Worm (Caenorhabditis elegans) whole organism, L4 larva: ENCODE data around the gene F20C5.6.
A peak's percentile ranks its signal among the peaks of the same experiment; 100 is the strongest.

Experiments used
- F10B5.3 ChIP-seq: sonication (generic microtip); optimal IDR thresholded peaks from 2 replicates; lab custom pipeline; 2016; ENCODE audit warnings: mild to moderate bottlenecking, missing genetic modification characterization, missing compliant biosample characterization
- F26F4.8 ChIP-seq: fragments of 200-800 bp; sonication (Bioruptor generic); conservative IDR thresholded peaks from 2 replicates; pipeline ENCODE4 v1.3.6; 2022; ENCODE audit warnings: missing genetic modification characterization, missing compliant biosample characterization
- F37D6.2 ChIP-seq: sonication (generic microtip); optimal IDR thresholded peaks from 2 replicates; lab custom pipeline; 2016; ENCODE audit warnings: mild to moderate bottlenecking, missing genetic modification characterization, missing compliant biosample characterization
- Y48G9A.11 ChIP-seq: fragments of 200-800 bp; sonication (Bioruptor generic); IDR thresholded peaks from 2 replicates; pipeline ENCODE4 v1.3.6; 2022; ENCODE audit warnings: missing genetic modification reagents, missing genetic modification characterization, missing compliant biosample characterization
- Y5F2A.4 ChIP-seq: fragments of 200-800 bp; sonication (Bioruptor generic); optimal IDR thresholded peaks from 2 replicates; lab custom pipeline; 2018; ENCODE audit warnings: mild to moderate bottlenecking, missing genetic modification characterization, missing compliant biosample characterization
- aha-1 ChIP-seq: fragments of 150-350 bp; peaks from one replicate; lab custom pipeline; 2014; ENCODE audit warnings: missing biosample characterization, missing genetic modification characterization
- aly-2 ChIP-seq: sonication (generic microtip); optimal IDR thresholded peaks from 2 replicates; lab custom pipeline; 2018; ENCODE audit warnings: missing biosample characterization, missing genetic modification characterization
- ceh-28 ChIP-seq: fragments of 150-350 bp; optimal IDR thresholded peaks from 2 replicates; lab custom pipeline; 2014; ENCODE audit warnings: missing biosample characterization, missing genetic modification reagents, missing genetic modification characterization
- ceh-82 ChIP-seq: sonication (generic microtip); optimal IDR thresholded peaks from 2 replicates; lab custom pipeline; 2017; ENCODE audit warnings: missing biosample characterization, missing genetic modification characterization
- ces-1 ChIP-seq: fragments of 150-350 bp; sonication (generic microtip); optimal IDR thresholded peaks from 4 replicates; lab custom pipeline; 2014; ENCODE audit warnings: missing biosample characterization, missing genetic modification reagents, missing genetic modification characterization
- ctbp-1 ChIP-seq: fragments of 200-800 bp; sonication (Bioruptor generic); IDR thresholded peaks from 2 replicates; pipeline ENCODE4 v1.3.6; 2022; ENCODE audit warnings: missing genetic modification reagents, missing genetic modification characterization, missing compliant biosample characterization
- daf-12 ChIP-seq: fragments of 150-350 bp; optimal IDR thresholded peaks from 2 replicates; lab custom pipeline; 2014; ENCODE audit warnings: missing biosample characterization, missing genetic modification reagents, missing genetic modification characterization
- daf-16 ChIP-seq, 3 experiments: sonication (generic microtip); optimal IDR thresholded peaks; 2 replicates each; lab custom pipeline; 2016 to 2017; ENCODE audit warnings: missing genetic modification characterization in 3 of 3, missing genetic modification reagents in 3 of 3, mild to moderate bottlenecking in 2 of 3, missing compliant biosample characterization in 2 of 3, missing biosample characterization in 1 of 3, moderate library complexity in 1 of 3
- daf-19 ChIP-seq: fragments of 200-800 bp; sonication (Bioruptor generic); conservative IDR thresholded peaks from 2 replicates; pipeline ENCODE4 v1.3.6; 2022; ENCODE audit warnings: missing genetic modification characterization, missing compliant biosample characterization
- daf-8 ChIP-seq: fragments of 200-800 bp; sonication (Bioruptor generic); IDR thresholded peaks from 2 replicates; pipeline ENCODE4 v1.3.6; 2022; ENCODE audit warnings: missing genetic modification characterization, missing compliant biosample characterization
- dmd-8 ChIP-seq: fragments of 200-800 bp; sonication (Bioruptor generic); IDR thresholded peaks from 2 replicates; pipeline ENCODE4 v1.3.6; 2022; ENCODE audit warnings: missing genetic modification characterization, missing compliant biosample characterization
- dmd-9 ChIP-seq: fragments of 200-800 bp; sonication (Bioruptor generic); IDR thresholded peaks from 2 replicates; pipeline ENCODE4 v1.3.6; 2022; ENCODE audit warnings: missing genetic modification reagents, missing genetic modification characterization, missing compliant biosample characterization
- dpl-1 ChIP-seq: fragments of 150-350 bp; optimal IDR thresholded peaks from 2 replicates; lab custom pipeline; 2014; ENCODE audit warnings: missing biosample characterization, missing genetic modification reagents, missing genetic modification characterization
- dve-1 ChIP-seq: sonication (generic microtip); optimal IDR thresholded peaks from 2 replicates; lab custom pipeline; 2017; ENCODE audit warnings: antibody characterized with exemption, mild to moderate bottlenecking, missing genetic modification characterization, missing compliant biosample characterization; ENCODE audit not compliant: insufficient read depth
- egl-43 ChIP-seq: fragments of 200-800 bp; sonication (Bioruptor generic); IDR thresholded peaks from 2 replicates; pipeline ENCODE4 v1.3.6; 2022; ENCODE audit warnings: missing genetic modification reagents, missing genetic modification characterization, missing compliant biosample characterization
- fos-1 ChIP-seq: fragments of 150-350 bp; optimal IDR thresholded peaks from 2 replicates; lab custom pipeline; 2014; ENCODE audit warnings: missing biosample characterization, missing genetic modification characterization
- gei-8 ChIP-seq: fragments of 200-800 bp; sonication (Bioruptor generic); optimal IDR thresholded peaks from 2 replicates; lab custom pipeline; 2018; ENCODE audit warnings: mild to moderate bottlenecking, missing genetic modification characterization, missing compliant biosample characterization
- hif-1 ChIP-seq, 2 experiments: sonication (generic microtip); optimal IDR thresholded peaks; 2 replicates each; lab custom pipeline; 2016 to 2017; ENCODE audit warnings: missing compliant biosample characterization in 2 of 2, missing genetic modification characterization in 2 of 2, missing genetic modification reagents in 2 of 2, missing genotype in 2 of 2, mild to moderate bottlenecking in 1 of 2
- hlh-11 ChIP-seq: fragments of 200-800 bp; sonication (Bioruptor generic); optimal IDR thresholded peaks from 2 replicates; lab custom pipeline; 2018; ENCODE audit warnings: mild to moderate bottlenecking, missing genetic modification characterization, missing compliant biosample characterization
- hmg-1.1 ChIP-seq: fragments of 200-800 bp; sonication (Bioruptor generic); IDR thresholded peaks from 2 replicates; pipeline ENCODE4 v1.3.6; 2022; ENCODE audit warnings: missing genetic modification reagents, missing genetic modification characterization, missing compliant biosample characterization
- lin-13 ChIP-seq: fragments of 150-350 bp; optimal IDR thresholded peaks from 2 replicates; lab custom pipeline; 2014; ENCODE audit warnings: missing biosample characterization, missing genetic modification reagents, missing genetic modification characterization
- lin-29 ChIP-seq: fragments of 200-800 bp; sonication (Bioruptor generic); IDR thresholded peaks from 2 replicates; pipeline ENCODE4 v1.3.6; 2022; ENCODE audit warnings: missing genetic modification reagents, missing genetic modification characterization, missing compliant biosample characterization
- lin-39 ChIP-seq: fragments of 150-350 bp; optimal IDR thresholded peaks from 2 replicates; lab custom pipeline; 2014; ENCODE audit warnings: missing biosample characterization, missing genetic modification reagents, missing genetic modification characterization
- mdt-29 ChIP-seq: fragments of 200-800 bp; sonication (Bioruptor generic); IDR thresholded peaks from 2 replicates; pipeline ENCODE4 v1.3.6; 2022; ENCODE audit warnings: missing genetic modification reagents, missing genetic modification characterization, missing compliant biosample characterization
- nhr-10 ChIP-seq: fragments of 150-350 bp; optimal IDR thresholded peaks from 2 replicates; lab custom pipeline; 2014; ENCODE audit warnings: missing biosample characterization, missing genetic modification characterization
- nhr-102 ChIP-seq: sonication (generic microtip); optimal IDR thresholded peaks from 2 replicates; lab custom pipeline; 2016; ENCODE audit warnings: mild to moderate bottlenecking, missing genetic modification characterization, moderate library complexity, missing compliant biosample characterization
- nhr-11 ChIP-seq: fragments of 150-350 bp; optimal IDR thresholded peaks from 2 replicates; lab custom pipeline; 2014; ENCODE audit warnings: missing biosample characterization, missing genetic modification characterization
- nhr-111 ChIP-seq: fragments of 200-800 bp; sonication (Bioruptor generic); optimal IDR thresholded peaks from 2 replicates; lab custom pipeline; 2018; ENCODE audit warnings: mild to moderate bottlenecking, missing genetic modification characterization, missing compliant biosample characterization
- nhr-237 ChIP-seq: sonication (generic microtip); optimal IDR thresholded peaks from 2 replicates; lab custom pipeline; 2017; ENCODE audit warnings: missing biosample characterization, missing genetic modification characterization
- nhr-28 ChIP-seq: fragments of 150-350 bp; optimal IDR thresholded peaks from 2 replicates; lab custom pipeline; 2014; ENCODE audit warnings: missing biosample characterization, missing genetic modification characterization
- nhr-41 ChIP-seq: fragments of 200-800 bp; sonication (Bioruptor generic); IDR thresholded peaks from 2 replicates; pipeline ENCODE4 v1.3.6; 2022; ENCODE audit warnings: missing genetic modification reagents, missing genetic modification characterization, missing compliant biosample characterization
- nhr-42 ChIP-seq: fragments of 200-800 bp; sonication (Bioruptor generic); IDR thresholded peaks from 2 replicates; pipeline ENCODE4 v1.3.6; 2022; ENCODE audit warnings: missing genetic modification characterization, missing compliant biosample characterization
- nhr-48 ChIP-seq: sonication (generic microtip); optimal IDR thresholded peaks from 2 replicates; lab custom pipeline; 2016; ENCODE audit warnings: mild to moderate bottlenecking, missing genetic modification characterization, missing compliant biosample characterization
- nhr-76 ChIP-seq: fragments of 150-350 bp; optimal IDR thresholded peaks from 2 replicates; lab custom pipeline; 2014; ENCODE audit warnings: missing biosample characterization, missing genetic modification characterization
- nhr-77 ChIP-seq: fragments of 150-350 bp; optimal IDR thresholded peaks from 2 replicates; lab custom pipeline; 2014; ENCODE audit warnings: missing biosample characterization, missing genetic modification characterization
- pha-4 ChIP-seq, 2 experiments: fragments of 150-350 bp in 1 of 2; fragments of 200-800 bp in 1 of 2; sonication (Bioruptor generic) in 1 of 2; IDR thresholded peaks in 1 of 2; optimal IDR thresholded peaks in 1 of 2; 2 replicates each; pipeline versions ENCODE4 v1.3.6 to Lab custom; 2014 to 2022; ENCODE audit warnings: missing genetic modification characterization in 2 of 2, missing genetic modification reagents in 2 of 2, missing biosample characterization in 1 of 2, missing compliant biosample characterization in 1 of 2
- php-3 ChIP-seq: fragments of 200-800 bp; sonication (Bioruptor generic); IDR thresholded peaks from 2 replicates; pipeline ENCODE4 v1.3.6; 2022; ENCODE audit warnings: missing genetic modification reagents, missing genetic modification characterization, missing compliant biosample characterization
- pqm-1 ChIP-seq: sonication (generic microtip); optimal IDR thresholded peaks from 2 replicates; lab custom pipeline; 2017; ENCODE audit warnings: missing biosample characterization, missing genetic modification characterization
- sdz-12 ChIP-seq: fragments of 200-800 bp; sonication (Bioruptor generic); optimal IDR thresholded peaks from 2 replicates; lab custom pipeline; 2018; ENCODE audit warnings: mild to moderate bottlenecking, missing genetic modification characterization, missing compliant biosample characterization
- skn-1 ChIP-seq: fragments of 150-350 bp; optimal IDR thresholded peaks from 2 replicates; lab custom pipeline; 2014; ENCODE audit warnings: missing biosample characterization, missing genetic modification characterization
- snpc-1.2 ChIP-seq: fragments of 200-800 bp; sonication (Bioruptor generic); IDR thresholded peaks from 2 replicates; pipeline ENCODE4 v1.3.6; 2022; ENCODE audit warnings: missing genetic modification reagents, missing genetic modification characterization, missing compliant biosample characterization
- spr-3 ChIP-seq: fragments of 200-800 bp; sonication (Bioruptor generic); optimal IDR thresholded peaks from 2 replicates; lab custom pipeline; 2018; ENCODE audit warnings: mild to moderate bottlenecking, missing genetic modification characterization, missing compliant biosample characterization
- unc-130 ChIP-seq: sonication (generic microtip); optimal IDR thresholded peaks from 2 replicates; lab custom pipeline; 2016; ENCODE audit warnings: missing genetic modification reagents, missing genetic modification characterization, missing compliant biosample characterization
- unc-39 ChIP-seq: sonication (generic microtip); optimal IDR thresholded peaks from 2 replicates; lab custom pipeline; 2017; ENCODE audit warnings: missing biosample characterization, missing genetic modification characterization
- unc-62 ChIP-seq, 3 experiments: fragments of 150-350 bp in 1 of 3; sonication (generic microtip); optimal IDR thresholded peaks in 2 of 3; peaks in 1 of 3; 1 replicate in 1 of 3; 2 replicates in 2 of 3; lab custom pipeline; 2014 to 2017; ENCODE audit warnings: missing biosample characterization in 3 of 3, missing genetic modification characterization in 3 of 3, missing genetic modification reagents in 3 of 3, missing genotype in 1 of 3
- zfp-2 ChIP-seq: sonication (generic microtip); optimal IDR thresholded peaks from 2 replicates; lab custom pipeline; 2016; ENCODE audit warnings: mild to moderate bottlenecking, missing genetic modification characterization, missing compliant biosample characterization

Gene F20C5.6

DNA sequence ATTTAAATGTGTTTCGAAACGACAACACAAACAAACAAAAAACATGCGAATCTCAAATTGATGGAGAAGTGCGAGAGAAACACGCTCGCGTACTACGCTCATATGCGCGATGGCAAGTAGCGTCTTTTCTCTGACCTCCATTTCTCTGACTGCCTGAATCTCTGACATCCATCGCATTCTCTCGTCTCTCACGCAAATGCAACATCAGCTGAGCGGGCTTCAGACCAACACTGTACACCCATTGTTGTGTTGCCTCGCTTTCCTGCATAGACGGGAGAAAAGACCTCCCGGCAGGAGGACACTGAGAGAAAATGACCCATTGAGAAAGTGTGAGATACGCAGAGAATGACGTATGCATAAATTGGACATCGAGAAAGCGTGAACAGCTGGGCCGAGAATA, 9.2 kb upstream of the F20C5.6 start:
- no peak for TF ChIP-seq php-3 (GFP tag; lab: Robert Waterston, UW)
- TF ChIP-seq gei-8 (GFP tag; lab: Kevin White, UChicago), result no peak
- no peak for TF ChIP-seq fos-1 (tag; lab: Kevin White, UChicago)
- TF ChIP-seq hmg-1.1 (GFP tag; lab: Robert Waterston, UW), result no peak; the same call in 1 of the 2 replicates
- no peak for TF ChIP-seq F37D6.2 (tag; lab: Kevin White, UChicago)
- TF ChIP-seq spr-3 (GFP tag; lab: Kevin White, UChicago), result no peak
- TF ChIP-seq nhr-11 (tag; lab: Kevin White, UChicago), result peak; percentile 55
- no peak for TF ChIP-seq nhr-111 (GFP tag; lab: Kevin White, UChicago)
- peak; percentile 82 for TF ChIP-seq nhr-28
- peak; percentile 37 for TF ChIP-seq dpl-1
- no peak for TF ChIP-seq unc-39 (tag; lab: Kevin White, UChicago)
- TF ChIP-seq aly-2 (tag; lab: Kevin White, UChicago), result no peak
- no peak for TF ChIP-seq Y5F2A.4 (GFP tag; lab: Kevin White, UChicago)
- no peak for TF ChIP-seq sdz-12
- no peak for TF ChIP-seq unc-130 (GFP tag; lab: Kevin White, UChicago)
- no peak for TF ChIP-seq pha-4 (GFP tag; IDR thresholded peaks at IDR 0.05; lab: Robert Waterston, UW)
- peak; percentile 34 for TF ChIP-seq pha-4 (tag; optimal IDR thresholded peaks at IDR 0.05; lab: Kevin White, UChicago)
- no peak for TF ChIP-seq daf-12 (tag; lab: Kevin White, UChicago)
- no peak for TF ChIP-seq daf-16 (GFP tag; optimal IDR thresholded peaks at IDR 0.05; lab: Kevin White, UChicago)
- peak; percentile 75 for TF ChIP-seq daf-16 (tag; optimal IDR thresholded peaks at IDR 0.05; lab: Kevin White, UChicago)
- TF ChIP-seq F10B5.3 (tag; lab: Kevin White, UChicago), result no peak
- 0 out of 2 replicates have a peak, but pooled peaks have one; percentile 17 for TF ChIP-seq nhr-41 (GFP tag; lab: Robert Waterston, UW)
- TF ChIP-seq aha-1 (tag; lab: Kevin White, UChicago), result peak; percentile 94
- TF ChIP-seq daf-8 (GFP tag; lab: Robert Waterston, UW), result no peak
- TF ChIP-seq nhr-48 (tag; lab: Kevin White, UChicago), result peak; percentile 60
- peak; percentile 42 for TF ChIP-seq pqm-1 (tag; lab: Kevin White, UChicago)
- no peak for TF ChIP-seq skn-1 (tag; lab: Kevin White, UChicago)
- no peak for TF ChIP-seq ces-1 (GFP tag; lab: Kevin White, UChicago)
- TF ChIP-seq egl-43 (GFP tag; lab: Robert Waterston, UW), result no peak
- no peak for TF ChIP-seq lin-13
- TF ChIP-seq nhr-102 (tag; lab: Kevin White, UChicago), result no peak
- TF ChIP-seq nhr-10 (tag; lab: Kevin White, UChicago), result no peak
- TF ChIP-seq ctbp-1 (GFP tag; lab: Robert Waterston, UW), result no peak
- TF ChIP-seq nhr-76 (tag; lab: Kevin White, UChicago), result no peak
- TF ChIP-seq hlh-11, result peak; percentile 98
- no peak for TF ChIP-seq snpc-1.2 (GFP tag; lab: Robert Waterston, UW)
- TF ChIP-seq lin-39 (tag; lab: Kevin White, UChicago), result no peak
- TF ChIP-seq ceh-82 (tag; lab: Kevin White, UChicago), result no peak
- TF ChIP-seq lin-29, result no peak
- TF ChIP-seq dve-1 (tag; lab: Kevin White, UChicago), result peak; percentile 85
- peak in 1 of 2 experiments; percentile 98 for TF ChIP-seq unc-62 (GFP tag; optimal IDR thresholded peaks at IDR 0.05 in 1 of 2; lab: Kevin White, UChicago)
- TF ChIP-seq unc-62 (tag; optimal IDR thresholded peaks at IDR 0.05; lab: Kevin White, UChicago), result no peak
- no peak for TF ChIP-seq Y48G9A.11 (GFP tag; lab: Robert Waterston, UW)
- TF ChIP-seq daf-19, result no peak
- no peak for TF ChIP-seq ceh-28 (tag; lab: Kevin White, UChicago)
- TF ChIP-seq mdt-29 (GFP tag; lab: Robert Waterston, UW), result no peak
- no peak for TF ChIP-seq nhr-42
- TF ChIP-seq hif-1 (tag; optimal IDR thresholded peaks at IDR 0.05; lab: Kevin White, UChicago), result peak in 1 of 2 experiments; percentile 54
- no peak for TF ChIP-seq dmd-9 (GFP tag; lab: Robert Waterston, UW)
- no peak for TF ChIP-seq nhr-237 (tag; lab: Kevin White, UChicago)
- TF ChIP-seq dmd-8 (GFP tag; lab: Robert Waterston, UW), result no peak
- no peak for TF ChIP-seq zfp-2
- TF ChIP-seq nhr-77 (tag; lab: Kevin White, UChicago), result peak; percentile 81
- no peak for TF ChIP-seq F26F4.8
